Worm (Caenorhabditis elegans): ENCODE measurements around the gene C16C4.18.

DNA sequence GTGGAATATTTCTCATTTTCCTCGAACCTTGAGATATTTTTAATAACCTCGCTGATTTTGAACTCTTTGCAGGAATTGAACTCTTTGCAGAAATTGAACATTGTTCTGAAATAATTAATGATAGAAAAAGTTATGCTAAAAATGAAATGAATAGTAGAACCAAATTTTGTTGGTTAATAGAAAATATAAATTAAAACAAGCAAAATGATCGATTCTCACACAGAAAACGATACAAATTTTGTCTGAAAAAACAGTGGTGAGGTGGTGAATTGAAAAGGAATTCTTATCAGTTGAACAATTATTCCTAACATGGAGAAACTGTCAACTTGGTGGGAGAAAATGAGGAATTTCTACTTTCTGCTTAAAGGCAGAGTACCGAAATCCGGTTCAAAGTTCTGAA is 23.5 kb upstream of the C16C4.18 start, which contains the start of gene math-6:
- no peak for TF ChIP-seq nhr-237 (tag; optimal IDR thresholded peaks at IDR 0.05)
- TF ChIP-seq nhr-12 (tag; optimal IDR thresholded peaks at IDR 0.05) = no peak
- TF ChIP-seq ztf-11 (tag; optimal IDR thresholded peaks at IDR 0.05) = no peak
- TF ChIP-seq snpc-4 (tag; optimal IDR thresholded peaks at IDR 0.05) = no peak
- no peak for TF ChIP-seq lin-13 (tag; optimal IDR thresholded peaks at IDR 0.05)
- TF ChIP-seq ceh-43 (GFP tag; optimal IDR thresholded peaks at IDR 0.05) = no peak

Data from whole organism, mixed stage, embryonic.